ENCODE assay signal across 1 worm cellular context in the genomic region with DNA sequence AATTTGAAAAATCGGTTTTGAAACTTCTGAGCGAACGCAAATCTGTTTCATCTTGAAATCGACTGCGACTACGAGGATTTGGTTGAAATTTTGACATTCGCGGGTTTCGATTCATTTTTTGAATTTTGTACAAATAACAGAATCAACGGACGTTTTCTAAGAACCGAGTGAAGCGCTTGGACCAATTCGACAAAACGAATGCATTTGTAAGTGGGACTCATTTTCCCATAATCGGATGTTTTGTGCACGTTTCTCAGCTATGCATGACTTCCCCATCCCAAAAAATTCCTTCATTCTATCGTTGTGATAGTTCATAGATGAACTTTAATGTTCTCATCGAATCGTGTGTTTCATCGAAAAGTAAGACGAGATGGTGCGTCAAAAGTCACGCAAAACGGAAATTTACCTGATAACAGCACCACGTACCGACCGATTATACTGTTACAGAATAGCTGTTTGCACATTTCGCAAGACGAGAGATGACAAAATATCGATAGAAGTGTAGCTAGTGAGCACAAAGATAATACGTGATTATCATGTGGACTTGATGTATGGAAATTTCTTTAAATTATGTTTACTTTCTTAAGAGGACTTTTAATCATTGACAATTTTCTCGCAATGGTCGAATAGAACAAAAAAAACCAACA.
TF ChIP-seq lines count a peak whose summit lies in the region.

A gene (minus strand): TSS at position 189 of the 647 bp plus-strand sequence.

TF ChIP-seq in whole organism, L2 larva, 48 proteins besides CTCF, POLR2A, EP300 and RAD21 (continued from another document):
- TF ChIP-seq sma-9 (GFP tag; optimal IDR thresholded peaks at IDR 0.05; lab: Kevin White, UChicago), result peak; percentile 65
- no peak for TF ChIP-seq sma-9 (tag; optimal IDR thresholded peaks at IDR 0.05; lab: Kevin White, UChicago)
- no peak for TF ChIP-seq elt-1 (tag; optimal IDR thresholded peaks at IDR 0.05; lab: Kevin White, UChicago)
- TF ChIP-seq Y55F3AM.14 (GFP tag; optimal IDR thresholded peaks at IDR 0.05; lab: Kevin White, UChicago), result no peak
- TF ChIP-seq lsy-2 (tag; optimal IDR thresholded peaks at IDR 0.05; lab: Kevin White, UChicago), result no peak
- TF ChIP-seq unc-62 (GFP tag; optimal IDR thresholded peaks at IDR 0.05; lab: Kevin White, UChicago), result no peak
- TF ChIP-seq crh-2 (tag; optimal IDR thresholded peaks at IDR 0.05; lab: Kevin White, UChicago), result peak; percentile 65
- TF ChIP-seq nhr-21 (tag; optimal IDR thresholded peaks at IDR 0.05; lab: Kevin White, UChicago), result no peak
- TF ChIP-seq elt-3 (tag; optimal IDR thresholded peaks at IDR 0.05; lab: Kevin White, UChicago), result no peak
- TF ChIP-seq ztf-1 (GFP tag; conservative IDR thresholded peaks at IDR 0.05; lab: Robert Waterston, UW), result no peak
- TF ChIP-seq blmp-1 (tag; optimal IDR thresholded peaks at IDR 0.05; lab: Kevin White, UChicago; ENCODE audit: insufficient read depth), result no peak
- no peak for TF ChIP-seq skn-1 (tag; optimal IDR thresholded peaks at IDR 0.05; lab: Kevin White, UChicago)
- TF ChIP-seq aly-2 (tag; optimal IDR thresholded peaks at IDR 0.05; lab: Kevin White, UChicago), result no peak
- TF ChIP-seq mab-5 (tag; optimal IDR thresholded peaks at IDR 0.05; lab: Kevin White, UChicago), result no peak
- TF ChIP-seq nhr-23 (tag; optimal IDR thresholded peaks at IDR 0.05; lab: Kevin White, UChicago), result no peak
- TF ChIP-seq lin-11 (tag; optimal IDR thresholded peaks at IDR 0.05; lab: Kevin White, UChicago), result no peak
- peak; percentile 66 for TF ChIP-seq unc-55 (GFP tag; optimal IDR thresholded peaks at IDR 0.05; lab: Kevin White, UChicago)
- no peak for TF ChIP-seq ceh-16 (tag; optimal IDR thresholded peaks at IDR 0.05; lab: Kevin White, UChicago)
